Fruit fly (Drosophila melanogaster): Measurements from ENCODE around the gene ltl.

- TF ChIP-seq Mnt (GFP tag; optimal IDR thresholded peaks at IDR 0.05) (no peak), toe (GFP tag; optimal IDR thresholded peaks at IDR 0.05) (no peak), Hr96 (GFP tag; optimal IDR thresholded peaks at IDR 0.05) (no peak), kay (GFP tag; ENCODE audit: borderline replicate concordance) (no peak), CG33017 (tag; optimal IDR thresholded peaks at IDR 0.05) (no peak), CG12768 (GFP tag; optimal IDR thresholded peaks at IDR 0.05) (no peak), CG1620 (GFP tag; optimal IDR thresholded peaks at IDR 0.05) (no peak)
Observed at dm6 chr3L:7470202-7470601, 48.6 kb upstream of the ltl start, which contains the start of gene CG8543.
